Worm (Caenorhabditis elegans): ENCODE measurements around the gene C54D10.5.

DNA sequence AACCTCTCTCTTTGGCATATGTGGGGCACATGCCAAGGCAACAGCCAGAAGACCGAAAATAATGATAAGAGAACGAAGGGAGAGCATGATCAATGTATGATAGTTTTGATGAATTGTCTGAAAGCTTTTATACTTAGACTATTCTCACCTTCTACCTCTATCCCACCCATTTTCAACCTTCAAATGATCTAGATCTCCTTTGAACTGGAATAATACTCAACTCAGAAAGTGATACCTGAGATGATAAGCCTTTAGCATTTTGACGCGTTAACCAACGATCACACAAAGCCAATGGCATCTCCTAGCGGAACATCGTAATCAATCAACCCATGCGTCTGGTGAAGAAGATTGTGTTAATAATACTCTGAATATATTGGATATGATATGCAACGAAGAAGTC is 24.6 kb upstream of the C54D10.5 start, which contains the start of gene K01D12.9:
- TF ChIP-seq nhr-20 (tag; optimal IDR thresholded peaks at IDR 0.05) (no peak), lin-13 (GFP tag; optimal IDR thresholded peaks at IDR 0.05) (no peak), pqm-1 (tag; optimal IDR thresholded peaks at IDR 0.05) (no peak), unc-86 (tag; optimal IDR thresholded peaks at IDR 0.05) (no peak), vab-15 (tag; optimal IDR thresholded peaks at IDR 0.05) (no peak), zag-1 (tag; optimal IDR thresholded peaks at IDR 0.05) (no peak), swsn-7 (tag; optimal IDR thresholded peaks at IDR 0.05) (no peak), snpc-4 (tag; optimal IDR thresholded peaks at IDR 0.05) (no peak)

Data from whole organism, L1 larva.